Fruit fly (Drosophila melanogaster) whole organism, prepupa: Measurements from ENCODE around the gene CG13056.

Experiments used
- CG11762 ChIP-seq: fragments of 200-800 bp; sonication (Bioruptor generic); optimal IDR thresholded peaks from 3 replicates; lab custom pipeline; 2016; ENCODE audit warnings: missing biosample characterization, missing genetic modification characterization; ENCODE audit not compliant: insufficient read depth
- CG31627 ChIP-seq: fragments of 200-800 bp; sonication (Bioruptor generic); optimal IDR thresholded peaks from 3 replicates; lab custom pipeline; 2016; ENCODE audit warnings: missing biosample characterization, missing genetic modification characterization
- CG4318 ChIP-seq: fragments of 200-800 bp; sonication (Bioruptor generic); optimal IDR thresholded peaks from 3 replicates; lab custom pipeline; 2017; ENCODE audit warnings: missing biosample characterization, mild to moderate bottlenecking, missing genetic modification characterization
- CG6854 ChIP-seq: fragments of 200-800 bp; sonication (Bioruptor generic); optimal IDR thresholded peaks from 2 replicates; lab custom pipeline; 2017; ENCODE audit warnings: missing biosample characterization, mild to moderate bottlenecking, missing genetic modification characterization
- CG8119 ChIP-seq: fragments of 200-800 bp; sonication (Bioruptor generic); IDR thresholded peaks from 3 replicates; pipeline ENCODE4 v1.3.6; 2022; ENCODE audit warnings: missing biosample characterization, missing genetic modification characterization
- Eip78C ChIP-seq: fragments of 200-800 bp; sonication (Bioruptor generic); peaks from one replicate; lab custom pipeline; 2016; ENCODE audit warnings: missing biosample characterization, missing genetic modification characterization
- OdsH ChIP-seq: fragments of 200-800 bp; sonication (Bioruptor generic); optimal IDR thresholded peaks from 3 replicates; lab custom pipeline; 2016; ENCODE audit warnings: missing biosample characterization, missing genetic modification characterization
- achi ChIP-seq: fragments of 200-800 bp; sonication (Bioruptor generic); optimal IDR thresholded peaks from 3 replicates; lab custom pipeline; 2016; ENCODE audit warnings: missing biosample characterization, missing genetic modification characterization
- fd59A ChIP-seq: fragments of 200-800 bp; sonication (Bioruptor generic); optimal IDR thresholded peaks from 2 replicates; lab custom pipeline; 2017; ENCODE audit warnings: missing biosample characterization, mild to moderate bottlenecking, missing genetic modification characterization, missing genetic modification reagents
- svp ChIP-seq: fragments of 200-800 bp; sonication (Bioruptor generic); peaks from one replicate; lab custom pipeline; 2016; ENCODE audit warnings: missing biosample characterization, missing genetic modification characterization

dm6 chr3L:16347914-16348313, 14.8 kb downstream of the CG13056 start, which contains the start of gene mRpS34:
- TF ChIP-seq CG8119 (GFP tag; lab: Robert Waterston, UW): no peak
- TF ChIP-seq OdsH (GFP tag; lab: Kevin White, UChicago): no peak
- TF ChIP-seq achi (GFP tag; lab: Kevin White, UChicago): no peak
- no peak for TF ChIP-seq CG6854 (GFP tag; lab: Kevin White, UChicago)
- TF ChIP-seq Eip78C (GFP tag; lab: Kevin White, UChicago): no peak
- no peak for TF ChIP-seq svp (GFP tag; lab: Kevin White, UChicago)
- TF ChIP-seq fd59A: no peak
- no peak for TF ChIP-seq CG31627 (GFP tag; lab: Kevin White, UChicago)
- no peak for TF ChIP-seq CG4318
- TF ChIP-seq CG11762 (GFP tag; lab: Kevin White, UChicago): no peak
